Fruit fly (Drosophila melanogaster) whole organism, embryonic: ENCODE measurements around the gene sloth1.

ENCODE experiments used
- Antp ChIP-seq: fragments of 200-800 bp; sonication (Bioruptor generic); optimal IDR thresholded peaks from 3 replicates; lab custom pipeline; 2016; ENCODE audit warnings: missing biosample characterization, missing genetic modification characterization
- Atf3 ChIP-seq: fragments of 200-800 bp; sonication (Bioruptor generic); optimal IDR thresholded peaks from 3 replicates; lab custom pipeline; 2016; ENCODE audit warnings: missing biosample characterization, missing genetic modification characterization
- Awh ChIP-seq: fragments of 200-800 bp; sonication (Bioruptor generic); IDR thresholded peaks from 2 replicates; pipeline ENCODE4, ENCODE4 v1.3.6; 2022; ENCODE audit warnings: missing biosample characterization, missing genetic modification characterization
- Bdp1 ChIP-seq: fragments of 200-800 bp; sonication (Bioruptor generic); optimal IDR thresholded peaks from 3 replicates; lab custom pipeline; 2016; ENCODE audit warnings: missing biosample characterization, missing genetic modification characterization
- Blimp-1 ChIP-seq: fragments of 200-800 bp; sonication (Bioruptor generic); optimal IDR thresholded peaks from 3 replicates; lab custom pipeline; 2018; ENCODE audit warnings: missing biosample characterization, missing genetic modification characterization, mild to moderate bottlenecking, moderate library complexity, missing genetic modification reagents
- Bteb2 ChIP-seq: fragments of 200-800 bp; sonication (Bioruptor generic); optimal IDR thresholded peaks from 2 replicates; lab custom pipeline; 2016; ENCODE audit warnings: missing biosample characterization, missing genetic modification characterization
- CG10431 ChIP-seq: fragments of 200-800 bp; sonication (Bioruptor generic); optimal IDR thresholded peaks from 3 replicates; lab custom pipeline; 2018; ENCODE audit warnings: missing biosample characterization, mild to moderate bottlenecking, missing genetic modification characterization
- CG11093 ChIP-seq: fragments of 200-800 bp; sonication (Bioruptor generic); IDR thresholded peaks from 3 replicates; pipeline ENCODE4 v1.3.6; 2022; ENCODE audit warnings: missing biosample characterization, missing genetic modification characterization
- CG11247 ChIP-seq: fragments of 200-800 bp; sonication (Bioruptor generic); IDR thresholded peaks from 2 replicates; pipeline ENCODE4 v1.3.6; 2022; ENCODE audit warnings: missing biosample characterization, missing genetic modification characterization
- CG12155 ChIP-seq: fragments of 200-800 bp; sonication (Bioruptor generic); optimal IDR thresholded peaks from 3 replicates; lab custom pipeline; 2016; ENCODE audit warnings: missing biosample characterization, missing genetic modification characterization
- CG15479 ChIP-seq: fragments of 200-800 bp; sonication (Bioruptor generic); optimal IDR thresholded peaks from 3 replicates; lab custom pipeline; 2019; ENCODE audit warnings: missing biosample characterization, mild to moderate bottlenecking, missing genetic modification characterization, moderate library complexity
- CG2678 ChIP-seq: fragments of 200-800 bp; sonication (Bioruptor generic); optimal IDR thresholded peaks from 3 replicates; lab custom pipeline; 2019; ENCODE audit warnings: missing biosample characterization, mild to moderate bottlenecking, missing genetic modification characterization, moderate library complexity
- CG32532 ChIP-seq: fragments of 200-800 bp; sonication (Bioruptor generic); IDR thresholded peaks from 2 replicates; pipeline ENCODE4 v1.3.6; 2022; ENCODE audit warnings: missing biosample characterization, missing genetic modification characterization
- CG3407 ChIP-seq: fragments of 200-800 bp; sonication (Bioruptor generic); optimal IDR thresholded peaks from 2 replicates; lab custom pipeline; 2018; ENCODE audit warnings: missing biosample characterization, mild to moderate bottlenecking, missing genetic modification characterization
- CG3847 ChIP-seq: fragments of 200-800 bp; sonication (Bioruptor generic); IDR thresholded peaks from 2 replicates; pipeline ENCODE4 v1.3.6; 2022; ENCODE audit warnings: missing biosample characterization, missing genetic modification characterization
- CG42726 ChIP-seq: fragments of 200-800 bp; sonication (Bioruptor generic); IDR thresholded peaks from 2 replicates; pipeline ENCODE4 v1.3.6; 2022; ENCODE audit warnings: missing biosample characterization, missing genetic modification characterization; ENCODE audit not compliant: partially characterized antibody
- CG4424 ChIP-seq: fragments of 200-800 bp; sonication (Bioruptor generic); optimal IDR thresholded peaks from 3 replicates; lab custom pipeline; 2016; ENCODE audit warnings: missing biosample characterization, missing genetic modification characterization
- CG4730 ChIP-seq: fragments of 200-800 bp; sonication (Bioruptor generic); IDR thresholded peaks from 2 replicates; pipeline ENCODE4 v1.3.6; 2022; ENCODE audit warnings: missing biosample characterization, missing genetic modification characterization
- CG4820 ChIP-seq: fragments of 200-800 bp; sonication (Bioruptor generic); optimal IDR thresholded peaks from 3 replicates; lab custom pipeline; 2016; ENCODE audit warnings: missing biosample characterization, missing genetic modification characterization
- CG8388 ChIP-seq: fragments of 200-800 bp; sonication (Bioruptor generic); optimal IDR thresholded peaks from 2 replicates; lab custom pipeline; 2019; ENCODE audit warnings: missing biosample characterization, mild to moderate bottlenecking, missing genetic modification characterization, moderate library complexity
- CG9797 ChIP-seq: fragments of 200-800 bp; sonication (Bioruptor generic); optimal IDR thresholded peaks from 3 replicates; lab custom pipeline; 2018; ENCODE audit warnings: missing biosample characterization, mild to moderate bottlenecking, missing genetic modification characterization
- Dad ChIP-seq: fragments of 200-800 bp; sonication (Bioruptor generic); optimal IDR thresholded peaks from 3 replicates; lab custom pipeline; 2016; ENCODE audit warnings: missing biosample characterization, missing genetic modification characterization
- Doc3 ChIP-seq: fragments of 200-800 bp; sonication (Bioruptor generic); IDR thresholded peaks from 3 replicates; pipeline ENCODE4 v1.3.6; 2022; ENCODE audit warnings: missing biosample characterization, missing genetic modification characterization; ENCODE audit not compliant: partially characterized antibody
- E2f1 ChIP-seq: fragments of 200-800 bp; sonication (Bioruptor generic); IDR thresholded peaks from 2 replicates; pipeline ENCODE4 v1.3.6; 2022; ENCODE audit warnings: missing biosample characterization, missing genetic modification characterization
- ERR ChIP-seq: fragments of 200-800 bp; sonication (Bioruptor generic); optimal IDR thresholded peaks from 2 replicates; lab custom pipeline; 2016; ENCODE audit warnings: missing biosample characterization, missing genetic modification characterization
- Ets65A ChIP-seq: fragments of 200-800 bp; sonication (Bioruptor generic); peaks from one replicate; lab custom pipeline; 2016; ENCODE audit warnings: missing biosample characterization, missing genetic modification characterization
- Ets97D ChIP-seq: fragments of 200-800 bp; sonication (Bioruptor generic); optimal IDR thresholded peaks from 3 replicates; lab custom pipeline; 2016; ENCODE audit warnings: missing biosample characterization, missing genetic modification characterization
- HmgZ ChIP-seq: fragments of 200-800 bp; sonication (Bioruptor generic); optimal IDR thresholded peaks from 2 replicates; lab custom pipeline; 2018; ENCODE audit warnings: missing biosample characterization, mild to moderate bottlenecking, missing genetic modification characterization
- Hr78 ChIP-seq, 2 experiments: fragments of 200-800 bp in 1 of 2; fragments of >200 bp in 1 of 2; sonication (Bioruptor generic) in 1 of 2; optimal IDR thresholded peaks; 2 replicates each; lab custom pipeline; 2017 to 2019; ENCODE audit warnings: missing biosample characterization in 2 of 2, missing genetic modification characterization in 2 of 2, mild to moderate bottlenecking in 1 of 2, moderate library complexity in 1 of 2
- Jarid2 ChIP-seq: fragments of 200-800 bp; sonication (Bioruptor generic); optimal IDR thresholded peaks from 3 replicates; lab custom pipeline; 2017; ENCODE audit warnings: mild to moderate bottlenecking, missing biosample characterization, missing genetic modification reagents, missing genetic modification characterization
- Mes4 ChIP-seq: fragments of 200-800 bp; sonication (Bioruptor generic); optimal IDR thresholded peaks from 2 replicates; lab custom pipeline; 2016; ENCODE audit warnings: missing biosample characterization, missing genetic modification characterization
- al ChIP-seq: fragments of 200-800 bp; sonication (Bioruptor generic); IDR thresholded peaks from 2 replicates; pipeline ENCODE4 v1.3.6; 2022; ENCODE audit warnings: missing biosample characterization, missing genetic modification characterization
- ewg ChIP-seq: fragments of 200-800 bp; sonication (Bioruptor generic); optimal IDR thresholded peaks from 3 replicates; lab custom pipeline; 2017; ENCODE audit warnings: mild to moderate bottlenecking, missing biosample characterization, missing genetic modification reagents, missing genetic modification characterization
- fd96Cb ChIP-seq: fragments of 200-800 bp; sonication (Bioruptor generic); optimal IDR thresholded peaks from 2 replicates; lab custom pipeline; 2018; ENCODE audit warnings: missing biosample characterization, mild to moderate bottlenecking, missing genetic modification characterization, moderate library complexity
- hbn ChIP-seq: fragments of 200-800 bp; sonication (Bioruptor generic); IDR thresholded peaks from 2 replicates; pipeline ENCODE4 v1.3.6; 2022; ENCODE audit warnings: missing biosample characterization, missing genetic modification characterization; ENCODE audit not compliant: partially characterized antibody
- hth ChIP-seq: fragments of >200 bp; optimal IDR thresholded peaks from 2 replicates; lab custom pipeline; 2017; ENCODE audit warnings: inconsistent platforms
- inv ChIP-seq: fragments of 200-800 bp; sonication (Bioruptor generic); IDR thresholded peaks from 2 replicates; pipeline ENCODE4 v1.3.6; 2022; ENCODE audit warnings: missing biosample characterization, missing genetic modification characterization; ENCODE audit not compliant: partially characterized antibody
- jing ChIP-seq: fragments of 200-800 bp; sonication (Bioruptor generic); optimal IDR thresholded peaks from 2 replicates; lab custom pipeline; 2018; ENCODE audit warnings: missing biosample characterization, mild to moderate bottlenecking, missing genetic modification characterization
- kay ChIP-seq: fragments of 200-800 bp; sonication (Bioruptor generic); optimal IDR thresholded peaks from 2 replicates; lab custom pipeline; 2016; ENCODE audit warnings: missing biosample characterization, missing genetic modification characterization
- lbe ChIP-seq: fragments of 200-800 bp; sonication (Bioruptor generic); optimal IDR thresholded peaks from 2 replicates; lab custom pipeline; 2016; ENCODE audit warnings: missing biosample characterization, mild to moderate bottlenecking, missing genetic modification characterization
- lilli ChIP-seq: fragments of 200-800 bp; sonication (Bioruptor generic); optimal IDR thresholded peaks from 3 replicates; lab custom pipeline; 2016; ENCODE audit warnings: missing biosample characterization, missing genetic modification characterization
- luna ChIP-seq: fragments of 200-800 bp; sonication (Bioruptor generic); optimal IDR thresholded peaks from 2 replicates; lab custom pipeline; 2016; ENCODE audit warnings: missing biosample characterization, missing genetic modification characterization
- p53 ChIP-seq: fragments of 200-800 bp; sonication (Bioruptor generic); optimal IDR thresholded peaks from 2 replicates; lab custom pipeline; 2016; ENCODE audit warnings: missing biosample characterization, missing genetic modification characterization
- peb ChIP-seq: fragments of 200-800 bp; sonication (Bioruptor generic); IDR thresholded peaks from 2 replicates; pipeline ENCODE4 v1.3.6; 2022; ENCODE audit warnings: missing biosample characterization, missing genetic modification characterization
- sr ChIP-seq: fragments of 200-800 bp; sonication (Bioruptor generic); IDR thresholded peaks from 3 replicates; pipeline ENCODE4 v1.3.6; 2022; ENCODE audit warnings: missing biosample characterization, missing genetic modification characterization
- tgo ChIP-seq: fragments of 200-800 bp; sonication (Bioruptor generic); IDR thresholded peaks from 3 replicates; pipeline ENCODE4 v1.3.6; 2022; ENCODE audit warnings: missing biosample characterization, missing genetic modification characterization
- tll ChIP-seq, 2 experiments: fragments of 200-800 bp in 1 of 2; fragments of >200 bp in 1 of 2; sonication (Bioruptor generic) in 1 of 2; optimal IDR thresholded peaks; 2 replicates each; lab custom pipeline; 2017 to 2019; ENCODE audit warnings: missing biosample characterization in 2 of 2, missing genetic modification characterization in 2 of 2, mild to moderate bottlenecking in 1 of 2, moderate library complexity in 1 of 2
- unc-4 ChIP-seq: fragments of 200-800 bp; sonication (Bioruptor generic); IDR thresholded peaks from 2 replicates; pipeline ENCODE4 v1.3.6; 2022; ENCODE audit warnings: missing biosample characterization, missing genetic modification characterization; ENCODE audit not compliant: partially characterized antibody
- z ChIP-seq: fragments of 200-800 bp; sonication (Bioruptor generic); IDR thresholded peaks from 3 replicates; pipeline ENCODE4 v1.3.6; 2022; ENCODE audit warnings: missing biosample characterization, missing genetic modification characterization

Gene sloth1

DNA sequence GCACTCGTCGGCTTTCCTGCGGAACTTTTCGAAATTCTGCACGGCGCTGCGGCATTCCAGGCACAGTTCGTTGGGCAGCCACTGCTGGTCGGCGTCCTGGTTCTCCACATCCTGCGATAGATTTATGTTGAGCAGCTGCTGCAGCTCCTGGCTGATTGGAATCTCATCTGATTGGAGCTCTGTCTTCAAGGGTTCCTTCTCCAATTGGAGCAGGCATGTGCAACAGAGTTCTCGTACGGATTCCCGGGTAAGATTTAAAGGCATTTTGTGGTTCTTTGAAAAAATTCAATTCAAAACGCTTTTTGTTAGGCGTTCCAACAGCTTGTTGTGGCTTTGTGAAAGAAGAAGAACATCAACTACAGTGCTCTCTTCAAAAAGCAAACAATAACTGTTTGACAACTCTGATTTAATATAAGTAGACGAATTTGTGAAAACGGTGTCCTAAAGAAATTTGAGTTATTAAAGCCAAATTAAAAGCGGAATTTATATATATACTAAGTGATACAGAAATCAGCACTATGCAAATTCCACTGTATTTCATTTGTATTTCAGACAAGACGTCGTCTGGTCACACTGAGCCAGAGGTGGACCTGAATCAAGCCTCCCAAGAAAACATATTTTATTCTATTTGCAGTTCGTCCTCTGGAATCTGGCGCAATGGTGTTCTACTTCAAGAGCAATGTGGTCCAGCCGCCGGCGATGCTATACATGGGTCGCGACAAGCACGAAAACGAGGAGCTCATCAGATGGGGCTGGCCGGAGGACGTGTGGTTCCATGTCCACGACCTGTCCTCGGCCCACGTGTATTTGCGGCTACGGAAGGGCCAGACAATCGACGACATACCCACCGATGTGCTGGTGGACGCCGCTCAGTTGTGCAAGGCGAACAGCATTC is 2.4 kb downstream of the sloth1 start, which contains the start of the genes CG3032 and CG4593 (continued):
- TF ChIP-seq Bdp1 (GFP tag; lab: Kevin White, UChicago) (peak; percentile 40), CG9797 (GFP tag; lab: Kevin White, UChicago) (peak; percentile 68), CG11247 (GFP tag; lab: Robert Waterston, UW) (peak; percentile 87), CG10431 (GFP tag; lab: Kevin White, UChicago) (no peak), ewg (GFP tag; lab: Kevin White, UChicago) (peak; percentile 47), tgo (GFP tag; lab: Robert Waterston, UW) (peak; percentile 88), tll (GFP tag; optimal IDR thresholded peaks at IDR 0.05; lab: Kevin White, UChicago) (no peak), HmgZ (tag; lab: Kevin White, UChicago) (peak; percentile 78), CG3847 (GFP tag; lab: Robert Waterston, UW) (peak; percentile 82), CG4820 (GFP tag; lab: Kevin White, UChicago) (peak; percentile 57), Atf3 (GFP tag; lab: Kevin White, UChicago) (peak; percentile 34), Doc3 (GFP tag; lab: Robert Waterston, UW) (no peak), CG11093 (GFP tag; lab: Robert Waterston, UW) (peak; percentile 87), Awh (GFP tag; lab: Robert Waterston, UW) (peak; percentile 85), ERR (GFP tag; lab: Kevin White, UChicago) (peak; percentile 8), Dad (GFP tag; lab: Kevin White, UChicago) (peak; percentile 33), sr (GFP tag; lab: Robert Waterston, UW) (0 out of 3 replicates have a peak, but pooled peaks have one; percentile 27), Antp (GFP tag; lab: Kevin White, UChicago) (peak; percentile 69), CG2678 (tag; lab: Kevin White, UChicago) (peak; percentile 86), lbe (GFP tag; lab: Kevin White, UChicago) (peak; percentile 68), CG12155 (GFP tag; lab: Kevin White, UChicago) (peak; percentile 85), Blimp-1 (GFP tag; lab: Kevin White, UChicago) (peak; percentile 67), kay (GFP tag; lab: Kevin White, UChicago) (peak; percentile 53), Ets65A (GFP tag; lab: Kevin White, UChicago) (peak; percentile 97), CG32532 (GFP tag; lab: Robert Waterston, UW) (peak; percentile 92), p53 (no peak), Bteb2 (GFP tag; lab: Kevin White, UChicago) (peak; percentile 72), Mes4 (GFP tag; lab: Kevin White, UChicago) (peak; percentile 25), Ets97D (GFP tag; lab: Kevin White, UChicago) (peak; percentile 54), peb (peak; percentile 67), Hr78 (GFP tag; optimal IDR thresholded peaks at IDR 0.05; lab: Kevin White, UChicago) (no peak), jing (GFP tag; lab: Kevin White, UChicago) (peak; percentile 38), E2f1 (GFP tag; lab: Robert Waterston, UW) (peak; percentile 90), unc-4 (GFP tag; lab: Robert Waterston, UW) (peak; percentile 21; the same call in 1 of the 2 replicates), CG3407 (GFP tag; lab: Kevin White, UChicago) (no peak), al (GFP tag; lab: Robert Waterston, UW) (peak; percentile 87), CG8388 (peak; percentile 61), inv (no peak), z (no peak), fd96Cb (peak; percentile 77), Jarid2 (GFP tag; lab: Kevin White, UChicago) (no peak), lilli (GFP tag; lab: Kevin White, UChicago) (peak; percentile 89), hbn (GFP tag; lab: Robert Waterston, UW) (no peak), CG42726 (no peak), CG15479 (GFP tag; lab: Kevin White, UChicago) (no peak), CG4424 (GFP tag; lab: Kevin White, UChicago) (peak; percentile 66), luna (GFP tag; lab: Kevin White, UChicago) (peak; percentile 6), CG4730 (peak; percentile 90), hth (lab: Kevin White, UChicago) (no peak)
